Fruit fly (Drosophila melanogaster) whole organism, prepupa: ENCODE measurements around the gene CG31465.
A peak's percentile ranks its signal among the peaks of the same experiment; 100 is the strongest.

Experiments
- Blimp-1 ChIP-seq: fragments of 200-800 bp; sonication (Bioruptor generic); optimal IDR thresholded peaks from 3 replicates; lab custom pipeline; 2017; ENCODE audit warnings: missing biosample characterization, missing genetic modification characterization, mild to moderate bottlenecking, moderate library complexity, missing genetic modification reagents
- CG10631 ChIP-seq: fragments of 200-800 bp; sonication (Bioruptor generic); optimal IDR thresholded peaks from 2 replicates; lab custom pipeline; 2016; ENCODE audit warnings: missing biosample characterization, missing genetic modification characterization
- CG10669 ChIP-seq: fragments of 200-800 bp; sonication (Bioruptor generic); optimal IDR thresholded peaks from 3 replicates; lab custom pipeline; 2018; ENCODE audit warnings: missing biosample characterization, mild to moderate bottlenecking, missing genetic modification characterization, moderate library complexity
- CG11294 ChIP-seq: fragments of 200-800 bp; sonication (Bioruptor generic); IDR thresholded peaks from 2 replicates; pipeline ENCODE4 v1.3.6; 2022; ENCODE audit warnings: missing biosample characterization, missing genetic modification characterization
- CG11762 ChIP-seq: fragments of 200-800 bp; sonication (Bioruptor generic); optimal IDR thresholded peaks from 3 replicates; lab custom pipeline; 2016; ENCODE audit warnings: missing biosample characterization, missing genetic modification characterization; ENCODE audit not compliant: insufficient read depth
- CG15336 ChIP-seq: fragments of 200-800 bp; sonication (Bioruptor generic); IDR thresholded peaks from 2 replicates; pipeline ENCODE4 v1.3.6; 2022; ENCODE audit warnings: missing biosample characterization, missing genetic modification characterization
- CG3032 ChIP-seq: fragments of 200-800 bp; optimal IDR thresholded peaks from 2 replicates; lab custom pipeline; 2019; ENCODE audit warnings: missing biosample characterization, mild to moderate bottlenecking, missing genetic modification characterization, moderate library complexity
- CG31627 ChIP-seq: fragments of 200-800 bp; sonication (Bioruptor generic); optimal IDR thresholded peaks from 3 replicates; lab custom pipeline; 2016; ENCODE audit warnings: missing biosample characterization, missing genetic modification characterization
- CG32006 ChIP-seq: fragments of 200-800 bp; sonication (Bioruptor generic); optimal IDR thresholded peaks from 3 replicates; lab custom pipeline; 2017; ENCODE audit warnings: missing biosample characterization, mild to moderate bottlenecking, missing genetic modification characterization
- CG34406 ChIP-seq: fragments of 200-800 bp; sonication (Bioruptor generic); optimal IDR thresholded peaks from 3 replicates; lab custom pipeline; 2016; ENCODE audit warnings: missing biosample characterization, missing genetic modification characterization
- CG3919 ChIP-seq: fragments of 200-800 bp; sonication (Bioruptor generic); optimal IDR thresholded peaks from 3 replicates; lab custom pipeline; 2016; ENCODE audit warnings: missing biosample characterization, missing genetic modification characterization
- CG4318 ChIP-seq: fragments of 200-800 bp; sonication (Bioruptor generic); optimal IDR thresholded peaks from 3 replicates; lab custom pipeline; 2017; ENCODE audit warnings: missing biosample characterization, mild to moderate bottlenecking, missing genetic modification characterization
- CG6163 ChIP-seq: fragments of 200-800 bp; sonication (Bioruptor generic); IDR thresholded peaks from 3 replicates; pipeline ENCODE4 v1.3.6; 2022; ENCODE audit warnings: missing biosample characterization, missing genetic modification characterization
- CG6276 ChIP-seq: fragments of 200-800 bp; sonication (Bioruptor generic); optimal IDR thresholded peaks from 2 replicates; lab custom pipeline; 2017; ENCODE audit warnings: missing biosample characterization, mild to moderate bottlenecking, missing genetic modification characterization
- CG6792 ChIP-seq: fragments of 200-800 bp; sonication (Bioruptor generic); optimal IDR thresholded peaks from 3 replicates; lab custom pipeline; 2016; ENCODE audit warnings: missing biosample characterization, missing genetic modification characterization
- CG6854 ChIP-seq: fragments of 200-800 bp; sonication (Bioruptor generic); optimal IDR thresholded peaks from 2 replicates; lab custom pipeline; 2017; ENCODE audit warnings: missing biosample characterization, mild to moderate bottlenecking, missing genetic modification characterization
- CG7368 ChIP-seq: fragments of 200-800 bp; sonication (Bioruptor generic); optimal IDR thresholded peaks from 3 replicates; lab custom pipeline; 2016; ENCODE audit warnings: missing biosample characterization, missing genetic modification characterization
- CG8119 ChIP-seq: fragments of 200-800 bp; sonication (Bioruptor generic); IDR thresholded peaks from 3 replicates; pipeline ENCODE4 v1.3.6; 2022; ENCODE audit warnings: missing biosample characterization, missing genetic modification characterization
- CG8319 ChIP-seq: fragments of 200-800 bp; sonication (Bioruptor generic); optimal IDR thresholded peaks from 3 replicates; lab custom pipeline; 2016; ENCODE audit warnings: missing biosample characterization, missing genetic modification characterization
- CG8632 ChIP-seq: fragments of 200-800 bp; sonication (Bioruptor generic); optimal IDR thresholded peaks from 3 replicates; lab custom pipeline; 2016; ENCODE audit warnings: missing biosample characterization, missing genetic modification characterization
- CG9139 ChIP-seq: fragments of 200-800 bp; sonication (Bioruptor generic); optimal IDR thresholded peaks from 3 replicates; lab custom pipeline; 2017; ENCODE audit warnings: missing biosample characterization, mild to moderate bottlenecking, missing genetic modification characterization
- Eip75B ChIP-seq: fragments of 200-800 bp; sonication (Bioruptor generic); optimal IDR thresholded peaks from 3 replicates; lab custom pipeline; 2016; ENCODE audit warnings: missing biosample characterization, missing genetic modification characterization
- Eip78C ChIP-seq: fragments of 200-800 bp; sonication (Bioruptor generic); peaks from one replicate; lab custom pipeline; 2016; ENCODE audit warnings: missing biosample characterization, missing genetic modification characterization
- Eip93F ChIP-seq: fragments of 200-800 bp; sonication (Bioruptor generic); optimal IDR thresholded peaks from 2 replicates; lab custom pipeline; 2016; ENCODE audit warnings: missing biosample characterization, mild to moderate bottlenecking, missing genetic modification characterization
- Ets21C ChIP-seq: fragments of 200-800 bp; sonication (Bioruptor generic); optimal IDR thresholded peaks from 3 replicates; lab custom pipeline; 2016; ENCODE audit warnings: missing biosample characterization, missing genetic modification characterization
- Ets96B ChIP-seq: fragments of 200-800 bp; optimal IDR thresholded peaks from 2 replicates; lab custom pipeline; 2019; ENCODE audit warnings: missing biosample characterization, mild to moderate bottlenecking, missing genetic modification characterization, moderate library complexity
- Gug ChIP-seq: fragments of 200-800 bp; sonication (Bioruptor generic); IDR thresholded peaks from 2 replicates; pipeline ENCODE4 v1.3.6; 2022; ENCODE audit warnings: missing biosample characterization, missing genetic modification characterization
- Hr38 ChIP-seq: sonication (Bioruptor generic); optimal IDR thresholded peaks from 2 replicates; lab custom pipeline; 2016; ENCODE audit warnings: missing biosample characterization, missing genetic modification characterization
- Hr39 ChIP-seq: fragments of 200-800 bp; sonication (Bioruptor generic); optimal IDR thresholded peaks from 2 replicates; lab custom pipeline; 2016; ENCODE audit warnings: missing biosample characterization, missing genetic modification characterization
- Hr4 ChIP-seq: fragments of 200-800 bp; sonication (Bioruptor generic); optimal IDR thresholded peaks from 3 replicates; lab custom pipeline; 2016; ENCODE audit warnings: missing biosample characterization, missing genetic modification characterization
- Met ChIP-seq: fragments of 200-800 bp; sonication (Bioruptor generic); optimal IDR thresholded peaks from 3 replicates; lab custom pipeline; 2016; ENCODE audit warnings: missing biosample characterization, missing genetic modification characterization
- Smox ChIP-seq: fragments of 200-800 bp; sonication (Bioruptor generic); optimal IDR thresholded peaks from 3 replicates; lab custom pipeline; 2016; ENCODE audit warnings: missing biosample characterization, missing genetic modification characterization
- Sox102F ChIP-seq: fragments of 200-800 bp; sonication (Bioruptor generic); optimal IDR thresholded peaks from 2 replicates; lab custom pipeline; 2016; ENCODE audit warnings: missing biosample characterization, mild to moderate bottlenecking, missing genetic modification characterization
- Sox14 ChIP-seq: fragments of 200-800 bp; sonication (Bioruptor generic); optimal IDR thresholded peaks from 3 replicates; lab custom pipeline; 2016; ENCODE audit warnings: missing biosample characterization, missing genetic modification characterization
- Sox15 ChIP-seq: fragments of 200-800 bp; sonication (Bioruptor generic); optimal IDR thresholded peaks from 3 replicates; lab custom pipeline; 2016; ENCODE audit warnings: missing biosample characterization, missing genetic modification characterization
- achi ChIP-seq: fragments of 200-800 bp; sonication (Bioruptor generic); optimal IDR thresholded peaks from 3 replicates; lab custom pipeline; 2016; ENCODE audit warnings: missing biosample characterization, missing genetic modification characterization
- acj6 ChIP-seq: fragments of 200-800 bp; sonication (Bioruptor generic); optimal IDR thresholded peaks from 3 replicates; lab custom pipeline; 2016; ENCODE audit warnings: missing biosample characterization, missing genetic modification characterization
- cyc ChIP-seq: fragments of 200-800 bp; sonication (Bioruptor generic); optimal IDR thresholded peaks from 3 replicates; lab custom pipeline; 2016; ENCODE audit warnings: missing biosample characterization, missing genetic modification characterization
- dac ChIP-seq: fragments of 200-800 bp; sonication (Bioruptor generic); optimal IDR thresholded peaks from 2 replicates; lab custom pipeline; 2017; ENCODE audit warnings: missing biosample characterization, mild to moderate bottlenecking, missing genetic modification characterization
- dsx ChIP-seq: fragments of 200-800 bp; optimal IDR thresholded peaks from 3 replicates; lab custom pipeline; 2019; ENCODE audit warnings: missing biosample characterization, mild to moderate bottlenecking, missing genetic modification characterization, moderate library complexity; ENCODE audit not compliant: poor library complexity, severe bottlenecking
- eg ChIP-seq: fragments of 200-800 bp; sonication (Bioruptor generic); IDR thresholded peaks from 3 replicates; pipeline ENCODE4 v1.3.6; 2022; ENCODE audit warnings: missing biosample characterization, missing genetic modification characterization
- esn ChIP-seq: fragments of 200-800 bp; sonication (Bioruptor generic); optimal IDR thresholded peaks from 2 replicates; lab custom pipeline; 2016; ENCODE audit warnings: missing biosample characterization, mild to moderate bottlenecking, missing genetic modification characterization, moderate library complexity
- pdm3 ChIP-seq: fragments of 200-800 bp; sonication (Bioruptor generic); optimal IDR thresholded peaks from 3 replicates; lab custom pipeline; 2016; ENCODE audit warnings: missing biosample characterization, missing genetic modification characterization
- salr ChIP-seq, 2 experiments: fragments of 200-800 bp; sonication (Bioruptor generic); optimal IDR thresholded peaks; 3 replicates each; lab custom pipeline; 2016 to 2018; ENCODE audit warnings: missing biosample characterization in 2 of 2, missing genetic modification characterization in 2 of 2, mild to moderate bottlenecking in 1 of 2
- ss ChIP-seq, 2 experiments: fragments of 200-800 bp; sonication (Bioruptor generic); optimal IDR thresholded peaks; 2 replicates in 1 of 2; 3 replicates in 1 of 2; lab custom pipeline; 2017 to 2018; ENCODE audit warnings: mild to moderate bottlenecking in 2 of 2, missing biosample characterization in 2 of 2, missing genetic modification characterization in 2 of 2, moderate library complexity in 1 of 2
- svp ChIP-seq: fragments of 200-800 bp; sonication (Bioruptor generic); peaks from one replicate; lab custom pipeline; 2016; ENCODE audit warnings: missing biosample characterization, missing genetic modification characterization
- vri ChIP-seq: fragments of 200-800 bp; sonication (Bioruptor generic); optimal IDR thresholded peaks from 3 replicates; lab custom pipeline; 2016; ENCODE audit warnings: missing biosample characterization, mild to moderate bottlenecking, missing genetic modification characterization

The CG31465 gene

DNA sequence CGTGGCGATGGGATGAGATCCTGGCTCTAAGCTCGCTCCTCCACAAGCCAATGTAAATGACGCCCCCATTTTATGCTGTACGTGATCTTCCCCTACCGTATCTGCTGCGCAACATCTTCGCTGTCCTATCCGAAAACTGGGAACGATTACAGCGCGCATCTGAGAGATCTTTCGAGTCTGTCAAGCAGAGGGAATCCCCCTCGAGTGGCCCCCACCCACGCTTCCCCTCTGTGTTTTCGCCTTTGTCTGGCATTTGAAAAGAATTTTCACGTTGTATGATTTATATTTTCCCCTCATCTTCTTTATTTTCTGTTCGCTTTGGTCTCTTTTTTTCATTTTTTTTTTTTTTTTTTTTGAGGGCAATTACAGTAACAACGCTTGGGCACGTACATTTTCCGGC, 33.2 kb upstream of the CG31465 start:
- no peak for TF ChIP-seq Met (GFP tag; lab: Kevin White, UChicago)
- TF ChIP-seq Hr39 (GFP tag; lab: Kevin White, UChicago): no peak
- TF ChIP-seq CG8119 (GFP tag; lab: Robert Waterston, UW): peak; percentile 19; the same call in 1 of the 3 replicates

DNA sequence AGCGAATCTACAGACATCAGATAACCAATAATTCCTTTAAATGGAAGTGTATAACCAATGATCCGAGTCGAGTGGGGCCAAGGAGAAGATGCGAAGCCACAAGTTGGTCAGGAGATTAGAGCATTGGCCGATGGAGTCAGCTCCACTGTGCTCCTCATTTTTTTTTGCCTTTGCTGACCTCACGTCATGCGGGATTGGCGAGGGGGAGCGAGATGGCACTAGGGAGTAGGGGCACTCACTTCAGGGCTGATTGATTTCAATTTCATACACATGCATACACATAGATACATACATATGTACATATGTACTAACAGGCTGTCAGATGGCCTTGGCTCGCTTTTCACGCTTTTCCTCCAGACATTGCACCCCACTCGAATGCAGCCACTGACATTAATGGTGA, 32.3 kb upstream of the CG31465 start:
- TF ChIP-seq CG6792 (GFP tag; lab: Kevin White, UChicago) (no peak), eg (0 out of 3 replicates have a peak, but pooled peaks have one; percentile 18), CG6163 (GFP tag; lab: Robert Waterston, UW) (peak; percentile 43; the same call in 1 of the 3 replicates), svp (GFP tag; lab: Kevin White, UChicago) (peak; percentile 98), salr (GFP tag; optimal IDR thresholded peaks at IDR 0.05; lab: Kevin White, UChicago) (no peak), Eip78C (GFP tag; lab: Kevin White, UChicago) (peak; percentile 54)

DNA sequence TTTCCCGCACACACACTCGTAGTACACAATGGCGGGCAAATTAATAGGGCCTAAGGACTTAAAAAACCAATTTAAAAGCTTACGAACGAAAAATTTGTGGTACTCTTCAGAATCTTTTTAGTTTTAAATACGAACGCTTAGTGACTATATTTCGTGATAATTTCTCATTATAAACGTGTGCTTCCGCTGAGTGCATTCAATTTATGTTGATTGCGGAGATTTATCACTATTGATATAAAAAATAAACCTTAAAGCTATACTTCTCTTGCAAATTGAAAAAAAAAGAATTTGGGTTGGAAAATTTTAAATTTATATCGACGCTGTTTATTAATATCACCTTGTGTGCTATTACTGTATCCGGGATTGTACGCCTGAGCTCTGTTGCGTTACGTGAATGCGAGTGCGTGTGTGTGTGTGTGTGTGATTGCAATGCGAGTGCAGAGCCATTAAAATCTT, 31.6 kb upstream of the CG31465 start:
- TF ChIP-seq cyc (GFP tag; lab: Kevin White, UChicago): peak; percentile 94
- peak; percentile 93 for TF ChIP-seq Sox15 (GFP tag; lab: Kevin White, UChicago)
- TF ChIP-seq achi (GFP tag; lab: Kevin White, UChicago): peak; percentile 93
- TF ChIP-seq CG4318 (GFP tag; lab: Kevin White, UChicago): peak; percentile 92
- TF ChIP-seq salr (GFP tag; optimal IDR thresholded peaks at IDR 0.05; lab: Kevin White, UChicago): peak; percentile 47 to 97
- peak; percentile 94 for TF ChIP-seq CG8632 (GFP tag; lab: Kevin White, UChicago)
- TF ChIP-seq CG34406 (GFP tag; lab: Kevin White, UChicago): peak; percentile 97
- peak; percentile 85 for TF ChIP-seq CG9139 (GFP tag; lab: Kevin White, UChicago)
- peak; percentile 96 for TF ChIP-seq CG3919 (GFP tag; lab: Kevin White, UChicago)
- TF ChIP-seq CG7368 (GFP tag; lab: Kevin White, UChicago): peak; percentile 87
- peak; percentile 94 for TF ChIP-seq CG8119 (GFP tag; lab: Robert Waterston, UW)
- TF ChIP-seq CG32006 (GFP tag; lab: Kevin White, UChicago): peak; percentile 98
- peak; percentile 96 for TF ChIP-seq acj6 (GFP tag; lab: Kevin White, UChicago)
- TF ChIP-seq Eip78C (GFP tag; lab: Kevin White, UChicago): peak; percentile 100
- TF ChIP-seq CG6163 (GFP tag; lab: Robert Waterston, UW): peak; percentile 86
- TF ChIP-seq esn (GFP tag; lab: Kevin White, UChicago): peak; percentile 98
- TF ChIP-seq CG11762: peak; percentile 94
- TF ChIP-seq Ets21C: peak; percentile 93
- peak; percentile 93 for TF ChIP-seq CG10669 (GFP tag; lab: Kevin White, UChicago)
- peak; percentile 94 for TF ChIP-seq CG15336 (GFP tag; lab: Robert Waterston, UW)
- peak; percentile 96 for TF ChIP-seq Met (GFP tag; lab: Kevin White, UChicago)
- TF ChIP-seq dac (GFP tag; lab: Kevin White, UChicago): peak; percentile 85
- TF ChIP-seq Sox14 (GFP tag; lab: Kevin White, UChicago): peak; percentile 96
- TF ChIP-seq Hr4 (GFP tag; lab: Kevin White, UChicago): peak; percentile 95
- TF ChIP-seq CG6854: peak; percentile 96
- TF ChIP-seq CG3032 (tag; lab: Kevin White, UChicago): peak; percentile 91
- peak; percentile 95 for TF ChIP-seq CG6276 (GFP tag; lab: Kevin White, UChicago)
- TF ChIP-seq vri (GFP tag; lab: Kevin White, UChicago): peak; percentile 93
- TF ChIP-seq eg: peak; percentile 88
- peak; percentile 17 for TF ChIP-seq Hr38 (GFP tag; lab: Kevin White, UChicago)
- TF ChIP-seq CG10631 (GFP tag; lab: Kevin White, UChicago): peak; percentile 94
- peak; percentile 91 for TF ChIP-seq dsx (GFP tag; lab: Kevin White, UChicago)
- TF ChIP-seq CG11294: peak; percentile 83
- TF ChIP-seq Blimp-1 (GFP tag; lab: Kevin White, UChicago): peak; percentile 91
- peak; percentile 96 for TF ChIP-seq Smox
- TF ChIP-seq Ets96B (tag; lab: Kevin White, UChicago): peak; percentile 91
- TF ChIP-seq Gug (GFP tag; lab: Robert Waterston, UW): peak; percentile 88
- peak; percentile 93 for TF ChIP-seq CG8319 (GFP tag; lab: Kevin White, UChicago)
- peak; percentile 95 for TF ChIP-seq pdm3
- TF ChIP-seq Sox102F (GFP tag; lab: Kevin White, UChicago): peak; percentile 95
- peak; percentile 98 for TF ChIP-seq Eip75B (GFP tag; lab: Kevin White, UChicago)
- peak; percentile 96 for TF ChIP-seq CG31627 (GFP tag; lab: Kevin White, UChicago)
- peak; percentile 91 for TF ChIP-seq Eip93F (GFP tag; lab: Kevin White, UChicago)
- peak; percentile 95 for TF ChIP-seq ss (GFP tag; optimal IDR thresholded peaks at IDR 0.05; lab: Kevin White, UChicago)
